Fruit fly (Drosophila melanogaster) whole organism, larva: ENCODE results near the gene CG10232.
A peak's percentile ranks its signal among the peaks of the same experiment; 100 is the strongest.

Experiments
- noc ChIP-seq: fragments of 200-800 bp; sonication (Bioruptor generic); optimal IDR thresholded peaks from 3 replicates; lab custom pipeline; 2019; ENCODE audit warnings: missing biosample characterization, mild to moderate bottlenecking, missing genetic modification characterization, moderate library complexity

The CG10232 gene

dm6 chr3R:23721525-23721924 lies at the start of gene CG10232:
Gene CG10232, minus strand, starts transcription at chr3R:23721625.
- TF ChIP-seq noc, result no peak

- peak; percentile 69 for TF ChIP-seq noc
Measured at dm6 chr3R:23767417-23767853, 46.0 kb upstream of the CG10232 start, which contains the start of the genes CG10214 and CG10375. Gene CG10214, minus strand, starts transcription at chr3R:23767488. Gene CG10375, plus strand, starts transcription at chr3R:23767712.

dm6 chr3R:23763622-23764273 lies 42.3 kb upstream of the CG10232 start, which contains the start of gene Lsd-1:
Gene Lsd-1, plus strand, starts transcription at chr3R:23763857.
- TF ChIP-seq noc, result peak; percentile 31

- no peak for TF ChIP-seq noc
Measured at dm6 chr3R:23763015-23763414, 41.6 kb upstream of the CG10232 start, which contains the start of gene udt. Gene udt, minus strand, starts transcription at chr3R:23763263.

- TF ChIP-seq noc, result peak; percentile 7
Measured at dm6 chr3R:23760219-23761018, 39.0 kb upstream of the CG10232 start, which contains the start of gene SdhD. Gene SdhD, minus strand, starts transcription at chr3R:23760600.

- TF ChIP-seq noc, result peak; percentile 99
Measured at dm6 chr3R:23757912-23758607, 36.6 kb upstream of the CG10232 start, which contains the start of the genes PTPMT1 and Hrd3. Gene PTPMT1, plus strand, starts transcription at chr3R:23758339. Gene Hrd3, minus strand, starts transcription at chr3R:23758557.

dm6 chr3R:23752728-23753127 lies 31.3 kb upstream of the CG10232 start, which contains the start of the genes RanBP3 and Rpt5:
Gene RanBP3, minus strand, starts transcription at chr3R:23752834.
Gene Rpt5, plus strand, starts transcription at chr3R:23752876.
- TF ChIP-seq noc, result peak; percentile 64

- TF ChIP-seq noc, result no peak
Measured at dm6 chr3R:23747446-23747845, 26.0 kb upstream of the CG10232 start.

dm6 chr3R:23740968-23741367 lies 19.5 kb upstream of the CG10232 start:
- TF ChIP-seq noc, result no peak

- TF ChIP-seq noc, result no peak
Measured at dm6 chr3R:23737676-23738574, 16.5 kb upstream of the CG10232 start.

dm6 chr3R:23736365-23736764 lies 14.9 kb upstream of the CG10232 start:
- no peak for TF ChIP-seq noc

dm6 chr3R:23735648-23736047 lies 14.2 kb upstream of the CG10232 start:
- TF ChIP-seq noc, result no peak

- TF ChIP-seq noc, result no peak
Measured at dm6 chr3R:23734573-23735404, 13.4 kb upstream of the CG10232 start.

dm6 chr3R:23733771-23734170 lies 12.3 kb upstream of the CG10232 start:
- TF ChIP-seq noc, result no peak
